Fruit fly (Drosophila melanogaster): ENCODE results near the gene sina.

Gene sina

DNA sequence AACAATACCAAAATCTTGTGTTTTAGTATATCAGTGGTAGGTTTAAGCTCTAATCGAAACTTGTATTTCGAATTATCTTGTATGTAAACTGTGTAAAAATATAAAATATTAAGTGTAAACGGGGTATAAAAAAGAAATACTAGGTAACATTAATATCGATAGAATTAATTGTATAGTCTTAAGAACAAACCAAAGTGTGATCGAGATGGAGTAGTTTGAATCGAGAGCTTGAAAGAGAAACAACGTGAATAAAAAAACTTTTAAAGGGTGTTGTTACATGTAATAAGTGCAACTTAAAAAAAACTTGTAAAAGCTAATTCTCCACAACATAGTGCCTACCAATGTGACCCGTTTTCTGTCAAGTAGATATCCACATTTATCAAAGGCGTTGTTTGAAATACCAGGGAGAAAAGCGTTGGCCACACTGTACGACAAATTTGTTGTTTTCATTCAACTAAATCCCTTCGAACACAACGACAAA is 11.4 kb upstream of the sina start, which contains the start of gene TSG101:
TSG101 (plus strand) TSS at position 208 of the 481 bp plus-strand sequence.
- TF ChIP-seq Hr83 (GFP tag; optimal IDR thresholded peaks at IDR 0.05; ENCODE audit: poor library complexity, severe bottlenecking), result no peak
- peak; percentile 6 for TF ChIP-seq rgr (GFP tag; optimal IDR thresholded peaks at IDR 0.05)
- TF ChIP-seq Rel (GFP tag; optimal IDR thresholded peaks at IDR 0.05), result no peak
- TF ChIP-seq Rel (tag; optimal IDR thresholded peaks at IDR 0.05), result peak; percentile 35
- TF ChIP-seq N (GFP tag; optimal IDR thresholded peaks at IDR 0.05), result peak; percentile 78

DNA sequence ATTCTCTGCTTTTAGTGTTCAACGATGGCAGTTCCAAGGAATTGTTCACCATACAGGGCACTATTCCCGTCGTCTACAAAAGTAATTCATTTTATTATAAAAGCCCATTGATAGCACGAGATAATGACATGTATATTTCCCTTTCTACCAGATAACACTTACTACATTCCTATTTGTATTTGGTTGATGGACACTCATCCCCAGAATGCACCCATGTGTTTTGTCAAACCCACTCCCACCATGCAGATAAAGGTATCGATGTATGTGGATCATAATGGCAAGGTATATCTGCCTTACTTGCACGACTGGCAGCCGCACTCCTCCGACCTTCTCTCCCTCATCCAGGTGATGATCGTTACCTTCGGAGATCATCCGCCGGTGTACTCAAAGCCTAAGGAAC is 10.6 kb upstream of the sina start:
- no peak for TF ChIP-seq dsf (GFP tag; optimal IDR thresholded peaks at IDR 0.05; ENCODE audit: borderline replicate concordance)
- no peak for TF ChIP-seq N (GFP tag; optimal IDR thresholded peaks at IDR 0.05)
- TF ChIP-seq HLH106 (tag; optimal IDR thresholded peaks at IDR 0.05), result no peak
- no peak for TF ChIP-seq pan (optimal IDR thresholded peaks at IDR 0.05)
- no peak for TF ChIP-seq dl (GFP tag; optimal IDR thresholded peaks at IDR 0.05; ENCODE audit: insufficient read depth in 1 of 2, partially characterized antibody in 2 of 2)
- no peak for TF ChIP-seq Hnf4 (GFP tag; optimal IDR thresholded peaks at IDR 0.05)
- TF ChIP-seq Dfd (GFP tag; optimal IDR thresholded peaks at IDR 0.05), result no peak
- no peak for TF ChIP-seq Hr78 (GFP tag; optimal IDR thresholded peaks at IDR 0.05)
- TF ChIP-seq GATAd (GFP tag; optimal IDR thresholded peaks at IDR 0.05), result no peak
- TF ChIP-seq CG9705 (GFP tag; optimal IDR thresholded peaks at IDR 0.05), result no peak
- no peak for TF ChIP-seq usp (GFP tag; optimal IDR thresholded peaks at IDR 0.05)
- TF ChIP-seq foxo (GFP tag; optimal IDR thresholded peaks at IDR 0.05), result no peak
- TF ChIP-seq Myc (optimal IDR thresholded peaks at IDR 0.05), result no peak
- TF ChIP-seq CrebA (GFP tag; optimal IDR thresholded peaks at IDR 0.05; ENCODE audit: borderline replicate concordance), result no peak
- TF ChIP-seq fru (GFP tag; optimal IDR thresholded peaks at IDR 0.05), result no peak
- no peak for TF ChIP-seq sv (GFP tag; optimal IDR thresholded peaks at IDR 0.05)
- no peak for TF ChIP-seq psq (GFP tag; optimal IDR thresholded peaks at IDR 0.05)
- no peak for TF ChIP-seq ey (GFP tag; optimal IDR thresholded peaks at IDR 0.05)
- no peak for TF ChIP-seq lola (GFP tag; optimal IDR thresholded peaks at IDR 0.05)

DNA sequence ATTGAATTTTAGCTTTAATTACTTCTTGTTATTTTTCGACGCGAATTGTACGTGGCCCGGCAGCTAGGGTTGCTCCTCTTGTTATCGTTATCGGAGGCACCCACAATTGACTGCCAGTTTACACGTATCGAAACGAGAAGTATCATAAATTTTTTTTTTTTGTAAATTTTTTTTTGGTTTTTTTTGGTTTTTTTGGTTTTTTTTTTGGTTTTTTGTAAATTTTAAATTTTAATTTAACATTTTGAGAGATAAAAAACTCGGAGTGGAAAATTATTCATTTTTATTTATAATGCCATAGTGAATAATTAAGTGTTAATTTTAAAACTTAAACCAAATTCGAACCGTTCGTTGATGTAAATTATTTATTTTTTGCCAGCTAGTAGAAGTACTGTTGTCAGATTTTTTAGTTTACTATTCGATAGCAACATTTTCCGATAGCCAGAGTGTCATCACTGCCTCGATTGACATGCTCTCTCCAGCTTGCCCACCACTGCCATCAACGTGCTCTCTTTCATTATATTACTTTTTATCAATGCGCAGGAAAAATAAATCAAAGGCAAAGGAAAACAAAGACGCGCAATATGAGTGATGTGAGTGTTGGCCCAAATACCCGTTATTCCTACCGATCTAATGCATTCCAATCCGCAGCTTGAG is 8.5 kb upstream of the sina start, which contains the start of the genes kud and Zcchc7:
kud (minus strand) TSS at position 72 of the 654 bp plus-strand sequence.
Zcchc7 (plus strand) TSS at position 467 of the 654 bp plus-strand sequence.
- TF ChIP-seq ey (GFP tag; optimal IDR thresholded peaks at IDR 0.05) (peak; percentile 74), h (GFP tag; optimal IDR thresholded peaks at IDR 0.05) (peak; percentile 79), CG9705 (GFP tag; optimal IDR thresholded peaks at IDR 0.05) (peak; percentile 75), Myc (optimal IDR thresholded peaks at IDR 0.05) (peak; percentile 81), psq (GFP tag; optimal IDR thresholded peaks at IDR 0.05) (peak; percentile 61), dsf (GFP tag; optimal IDR thresholded peaks at IDR 0.05; ENCODE audit: borderline replicate concordance) (peak; percentile 44), rgr (GFP tag; optimal IDR thresholded peaks at IDR 0.05) (peak; percentile 64), Dfd (GFP tag; optimal IDR thresholded peaks at IDR 0.05) (no peak), CrebA (GFP tag; optimal IDR thresholded peaks at IDR 0.05; ENCODE audit: borderline replicate concordance) (no peak), foxo (GFP tag; optimal IDR thresholded peaks at IDR 0.05) (peak in 1 of 2 experiments; percentile 81), OdsH (GFP tag; optimal IDR thresholded peaks at IDR 0.05) (peak; percentile 73), dmrt93B (GFP tag; optimal IDR thresholded peaks at IDR 0.05) (no peak), Rel (GFP tag; optimal IDR thresholded peaks at IDR 0.05) (no peak), Rel (tag; optimal IDR thresholded peaks at IDR 0.05) (no peak), HLH106 (tag; optimal IDR thresholded peaks at IDR 0.05) (peak; percentile 80), fru (GFP tag; optimal IDR thresholded peaks at IDR 0.05) (peak; percentile 83), Sp1 (GFP tag; optimal IDR thresholded peaks at IDR 0.05) (peak; percentile 75), woc (GFP tag; optimal IDR thresholded peaks at IDR 0.05) (peak; percentile 91)

DNA sequence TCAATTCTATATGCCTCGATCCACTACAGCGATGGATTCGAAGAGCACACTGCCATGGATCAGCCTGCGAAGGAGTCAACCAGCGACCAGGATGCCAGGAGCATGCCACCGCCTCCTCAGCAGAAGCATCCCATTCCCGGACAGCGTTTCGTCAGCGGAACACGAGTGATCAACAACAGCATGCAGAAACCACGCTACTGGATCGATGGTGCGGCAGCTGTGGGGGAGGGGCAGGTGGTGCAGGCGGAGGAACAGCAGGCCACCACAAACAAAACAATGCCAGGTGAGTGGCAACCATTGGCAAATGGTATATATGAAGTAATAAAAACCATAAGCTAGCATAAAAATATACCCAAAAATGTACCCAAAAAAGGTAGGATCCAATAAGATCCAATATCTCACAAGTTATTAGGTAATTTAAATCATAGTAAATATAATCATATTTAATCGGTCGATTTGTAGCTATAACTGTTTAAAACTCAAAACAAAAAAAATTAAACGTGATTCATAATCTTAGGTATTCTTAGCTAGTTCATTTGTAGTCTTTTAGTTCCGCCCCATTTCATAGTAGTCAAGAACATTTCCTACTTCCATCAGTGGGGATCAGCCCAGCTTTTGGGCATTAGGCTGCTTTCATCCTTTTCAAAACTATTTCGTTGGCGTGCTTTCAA is 7.8 kb upstream of the sina start, which contains the start of gene CG32161:
CG32161 (plus strand) TSS at position 621 of the 671 bp plus-strand sequence.
- TF ChIP-seq sage (GFP tag; optimal IDR thresholded peaks at IDR 0.05) (no peak), HLH106 (tag; optimal IDR thresholded peaks at IDR 0.05) (no peak), Hr78 (GFP tag; optimal IDR thresholded peaks at IDR 0.05) (no peak), jim (GFP tag; optimal IDR thresholded peaks at IDR 0.05) (no peak), Sp1 (GFP tag; optimal IDR thresholded peaks at IDR 0.05) (no peak), dmrt93B (GFP tag; optimal IDR thresholded peaks at IDR 0.05) (no peak), fru (GFP tag; optimal IDR thresholded peaks at IDR 0.05) (no peak), CrebA (GFP tag; optimal IDR thresholded peaks at IDR 0.05; ENCODE audit: borderline replicate concordance) (no peak)
